Worm (Caenorhabditis elegans) whole organism, L1 larva: ENCODE data around the gene kreg-1.

Experiments used
- C34B4.2 ChIP-seq: sonication (generic microtip); optimal IDR thresholded peaks from 2 replicates; lab custom pipeline; 2017; ENCODE audit warnings: mild to moderate bottlenecking, missing genetic modification characterization, missing compliant biosample characterization
- ceh-82 ChIP-seq, 3 experiments: fragments of 150-350 bp in 1 of 3; sonication (generic microtip) in 2 of 3; optimal IDR thresholded peaks; 2 replicates each; lab custom pipeline; 2014 to 2017; ENCODE audit warnings: missing biosample characterization in 3 of 3, missing genetic modification characterization in 3 of 3
- efl-1 ChIP-seq, 4 experiments: fragments of 150-350 bp; optimal IDR thresholded peaks in 3 of 4; peaks in 1 of 4; 1 replicate in 1 of 4; 2 replicates in 3 of 4; lab custom pipeline; 2014; ENCODE audit warnings: missing biosample characterization in 2 of 4, missing genetic modification characterization in 2 of 4, missing genetic modification reagents in 2 of 4
- lin-13 ChIP-seq: fragments of 150-350 bp; optimal IDR thresholded peaks from 2 replicates; lab custom pipeline; 2014; ENCODE audit warnings: missing biosample characterization, missing genetic modification reagents, missing genetic modification characterization
- lin-39 ChIP-seq: fragments of 150-350 bp; optimal IDR thresholded peaks from 2 replicates; lab custom pipeline; 2014; ENCODE audit warnings: missing biosample characterization, missing genetic modification reagents, missing genetic modification characterization
- nhr-28 ChIP-seq: fragments of 150-350 bp; optimal IDR thresholded peaks from 2 replicates; lab custom pipeline; 2014; ENCODE audit warnings: missing biosample characterization, missing genetic modification characterization
- sox-4 ChIP-seq: sonication (generic microtip); optimal IDR thresholded peaks from 2 replicates; lab custom pipeline; 2016; ENCODE audit warnings: missing genetic modification characterization, missing compliant biosample characterization
- unc-62 ChIP-seq: fragments of 150-350 bp; optimal IDR thresholded peaks from 2 replicates; lab custom pipeline; 2014; ENCODE audit warnings: missing biosample characterization, missing genetic modification reagents, missing genetic modification characterization
- zag-1 ChIP-seq: fragments of 150-350 bp; optimal IDR thresholded peaks from 2 replicates; lab custom pipeline; 2014; ENCODE audit warnings: missing biosample characterization, missing genetic modification characterization

DNA sequence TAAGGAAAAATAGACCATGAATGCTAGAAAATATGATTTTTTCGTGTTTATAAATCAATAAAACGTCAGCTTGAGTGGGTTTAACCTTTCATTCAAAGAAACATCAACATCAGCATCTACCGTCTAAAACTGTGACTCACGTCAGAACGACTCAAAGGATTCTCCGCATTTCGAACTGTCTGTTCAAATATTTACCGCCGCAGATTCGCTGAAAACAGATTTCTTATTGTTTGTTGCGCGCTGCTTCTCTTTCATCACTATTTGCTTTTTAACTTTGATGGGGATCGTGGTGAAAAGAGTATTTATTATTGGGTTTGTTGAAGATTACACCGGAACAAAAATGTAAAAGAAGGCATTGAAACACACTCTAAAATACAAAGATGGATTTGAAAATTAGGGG is 11.7 kb downstream of the kreg-1 start:
- no peak for TF ChIP-seq ceh-82 (tag; optimal IDR thresholded peaks at IDR 0.05; lab: Kevin White, UChicago)
- TF ChIP-seq efl-1 (optimal IDR thresholded peaks at IDR 0.05; lab: Kevin White, UChicago): no peak
- TF ChIP-seq efl-1 (GFP tag; optimal IDR thresholded peaks at IDR 0.05 in 1 of 2; lab: Kevin White, UChicago): no peak
- TF ChIP-seq lin-39 (tag; lab: Kevin White, UChicago): no peak
- TF ChIP-seq nhr-28 (tag; lab: Kevin White, UChicago): no peak
- TF ChIP-seq unc-62: no peak
- no peak for TF ChIP-seq C34B4.2
- TF ChIP-seq zag-1 (tag; lab: Kevin White, UChicago): no peak
- no peak for TF ChIP-seq lin-13
- TF ChIP-seq sox-4 (tag; lab: Kevin White, UChicago): no peak
